Worm (Caenorhabditis elegans) whole organism, mixed stage, embryonic: ENCODE measurements around the gene zip-12.

Experiments
- bed-3 ChIP-seq: fragments of 200-800 bp; sonication (Bioruptor generic); optimal IDR thresholded peaks from 3 replicates; lab custom pipeline; 2018; ENCODE audit warnings: mild to moderate bottlenecking, missing genetic modification characterization, moderate library complexity, missing compliant biosample characterization
- blmp-1 ChIP-seq: fragments of 150-350 bp; optimal IDR thresholded peaks from 2 replicates; lab custom pipeline; 2014; ENCODE audit warnings: missing biosample characterization, missing genetic modification characterization
- elt-1 ChIP-seq: sonication (generic microtip); optimal IDR thresholded peaks from 2 replicates; lab custom pipeline; 2017; ENCODE audit warnings: missing genetic modification characterization, mild to moderate bottlenecking, missing compliant biosample characterization, antibody characterized with exemption, moderate library complexity, borderline replicate concordance; ENCODE audit not compliant: insufficient read depth
- elt-3 ChIP-seq: fragments of 150-350 bp; optimal IDR thresholded peaks from 2 replicates; lab custom pipeline; 2014; ENCODE audit warnings: missing biosample characterization, missing genetic modification characterization
- mep-1 ChIP-seq: fragments of 150-350 bp; optimal IDR thresholded peaks from 2 replicates; lab custom pipeline; 2017; ENCODE audit warnings: missing biosample characterization, missing genetic modification reagents, missing genetic modification characterization, inconsistent platforms
- nhr-12 ChIP-seq: fragments of 150-350 bp; optimal IDR thresholded peaks from 2 replicates; lab custom pipeline; 2014; ENCODE audit warnings: missing biosample characterization, missing genetic modification characterization
- nhr-2 ChIP-seq: fragments of 150-350 bp; optimal IDR thresholded peaks from 2 replicates; lab custom pipeline; 2014; ENCODE audit warnings: missing biosample characterization, missing genetic modification characterization
- nhr-28 ChIP-seq: fragments of 150-350 bp; optimal IDR thresholded peaks from 2 replicates; lab custom pipeline; 2014; ENCODE audit warnings: missing biosample characterization, missing genetic modification characterization
- unc-62 ChIP-seq: fragments of 150-350 bp; optimal IDR thresholded peaks from 2 replicates; lab custom pipeline; 2014; ENCODE audit warnings: missing biosample characterization, missing genetic modification reagents, missing genetic modification characterization

ce11 chrIII:12299259-12299658 is 28.5 kb upstream of the zip-12 start:
- TF ChIP-seq blmp-1 (tag; lab: Kevin White, UChicago) (no peak), bed-3 (GFP tag; lab: Kevin White, UChicago) (no peak), nhr-12 (tag; lab: Kevin White, UChicago) (no peak), nhr-2 (tag; lab: Kevin White, UChicago) (no peak), elt-3 (tag; lab: Kevin White, UChicago) (no peak), mep-1 (tag; lab: Kevin White, UChicago) (no peak), elt-1 (tag; lab: Kevin White, UChicago) (no peak), unc-62 (GFP tag; lab: Kevin White, UChicago) (no peak), nhr-28 (tag; lab: Kevin White, UChicago) (no peak)
